Fruit fly (Drosophila melanogaster) whole organism, embryonic: ENCODE results near the gene scaf6.

ENCODE experiments used
- Ada2b ChIP-seq: fragments of 200-800 bp; sonication (Bioruptor generic); IDR thresholded peaks from 2 replicates; pipeline ENCODE4 v1.3.6; 2022; ENCODE audit warnings: missing biosample characterization, missing genetic modification characterization
- Adf1 ChIP-seq: fragments of 200-800 bp; sonication (Bioruptor generic); IDR thresholded peaks from 2 replicates; pipeline ENCODE4 v1.3.6; 2022; ENCODE audit warnings: missing biosample characterization, missing genetic modification characterization
- Atf3 ChIP-seq: fragments of 200-800 bp; sonication (Bioruptor generic); optimal IDR thresholded peaks from 3 replicates; lab custom pipeline; 2016; ENCODE audit warnings: missing biosample characterization, missing genetic modification characterization
- Awh ChIP-seq: fragments of 200-800 bp; sonication (Bioruptor generic); IDR thresholded peaks from 2 replicates; pipeline ENCODE4, ENCODE4 v1.3.6; 2022; ENCODE audit warnings: missing biosample characterization, missing genetic modification characterization
- CG10431 ChIP-seq: fragments of 200-800 bp; sonication (Bioruptor generic); optimal IDR thresholded peaks from 3 replicates; lab custom pipeline; 2018; ENCODE audit warnings: missing biosample characterization, mild to moderate bottlenecking, missing genetic modification characterization
- CG13894 ChIP-seq: fragments of 200-800 bp; sonication (Bioruptor generic); optimal IDR thresholded peaks from 3 replicates; lab custom pipeline; 2018; ENCODE audit warnings: missing biosample characterization, mild to moderate bottlenecking, missing genetic modification characterization, moderate library complexity
- CG3163 ChIP-seq: fragments of 200-800 bp; sonication (Bioruptor generic); optimal IDR thresholded peaks from 3 replicates; lab custom pipeline; 2016; ENCODE audit warnings: missing biosample characterization, missing genetic modification characterization
- CG32767 ChIP-seq: fragments of 200-800 bp; sonication (Bioruptor generic); IDR thresholded peaks from 2 replicates; pipeline ENCODE4 v1.3.6; 2022; ENCODE audit warnings: missing biosample characterization, missing genetic modification characterization
- CG33213 ChIP-seq: fragments of 200-800 bp; sonication (Bioruptor generic); optimal IDR thresholded peaks from 3 replicates; lab custom pipeline; 2016; ENCODE audit warnings: missing biosample characterization, missing genetic modification characterization
- CG34422 ChIP-seq: fragments of 200-800 bp; sonication (Bioruptor generic); IDR thresholded peaks from 3 replicates; pipeline ENCODE4 v1.3.6; 2022; ENCODE audit warnings: missing biosample characterization, missing genetic modification characterization
- CG4328 ChIP-seq: fragments of 200-800 bp; sonication (Bioruptor generic); optimal IDR thresholded peaks from 3 replicates; lab custom pipeline; 2017; ENCODE audit warnings: missing biosample characterization, missing genetic modification reagents, missing genetic modification characterization
- CG6272 ChIP-seq: fragments of 200-800 bp; sonication (Bioruptor generic); IDR thresholded peaks from 2 replicates; pipeline ENCODE4 v1.3.6; 2022; ENCODE audit warnings: missing biosample characterization, missing genetic modification characterization
- CG7357 ChIP-seq: fragments of 200-800 bp; sonication (Bioruptor generic); IDR thresholded peaks from 3 replicates; pipeline ENCODE4 v1.3.6; 2022; ENCODE audit warnings: missing biosample characterization, missing genetic modification characterization
- CG7786 ChIP-seq: fragments of 200-800 bp; sonication (Bioruptor generic); optimal IDR thresholded peaks from 2 replicates; lab custom pipeline; 2016; ENCODE audit warnings: missing biosample characterization, missing genetic modification characterization
- CG9876 ChIP-seq: fragments of 200-800 bp; sonication (Bioruptor generic); optimal IDR thresholded peaks from 2 replicates; lab custom pipeline; 2016; ENCODE audit warnings: missing biosample characterization, missing genetic modification characterization
- Fer1 ChIP-seq: fragments of 200-800 bp; sonication (Bioruptor generic); optimal IDR thresholded peaks from 2 replicates; lab custom pipeline; 2017; ENCODE audit warnings: missing biosample characterization, mild to moderate bottlenecking, missing genetic modification characterization
- Hr51 ChIP-seq, 2 experiments: fragments of 200-800 bp; sonication (Bioruptor generic); optimal IDR thresholded peaks; 2 replicates in 1 of 2; 3 replicates in 1 of 2; lab custom pipeline; 2016 to 2018; ENCODE audit warnings: missing biosample characterization in 2 of 2, missing genetic modification characterization in 2 of 2, mild to moderate bottlenecking in 1 of 2, moderate library complexity in 1 of 2
- MESR4 ChIP-seq: fragments of 200-800 bp; sonication (Bioruptor generic); optimal IDR thresholded peaks from 2 replicates; lab custom pipeline; 2018; ENCODE audit warnings: missing biosample characterization, mild to moderate bottlenecking, missing genetic modification characterization, moderate library complexity
- MTF-1 ChIP-seq: fragments of 200-800 bp; sonication (Bioruptor generic); optimal IDR thresholded peaks from 2 replicates; lab custom pipeline; 2018; ENCODE audit warnings: missing biosample characterization, mild to moderate bottlenecking, missing genetic modification characterization, borderline replicate concordance
- Mad ChIP-seq: fragments of 200-800 bp; sonication (Bioruptor generic); optimal IDR thresholded peaks from 2 replicates; lab custom pipeline; 2016; ENCODE audit warnings: missing biosample characterization, missing genetic modification characterization
- Med ChIP-seq: fragments of 200-800 bp; sonication (Bioruptor generic); peaks from one replicate; lab custom pipeline; 2016; ENCODE audit warnings: missing biosample characterization, missing genetic modification characterization, mild to moderate bottlenecking, inconsistent platforms, moderate library complexity
- Opbp ChIP-seq: fragments of 200-800 bp; sonication (Bioruptor generic); IDR thresholded peaks from 3 replicates; pipeline ENCODE4 v1.3.6; 2022; ENCODE audit warnings: missing biosample characterization, missing genetic modification characterization; ENCODE audit not compliant: partially characterized antibody
- Ptx1 ChIP-seq: fragments of 200-800 bp; sonication (Bioruptor generic); IDR thresholded peaks from 2 replicates; pipeline ENCODE4 v1.3.6; 2022; ENCODE audit warnings: missing biosample characterization, missing genetic modification characterization
- Rfx ChIP-seq: fragments of 200-800 bp; sonication (Bioruptor generic); IDR thresholded peaks from 2 replicates; pipeline ENCODE4 v1.3.6; 2022; ENCODE audit warnings: missing biosample characterization, missing genetic modification characterization
- Scr ChIP-seq: fragments of 200-800 bp; sonication (Bioruptor generic); IDR thresholded peaks from 2 replicates; pipeline ENCODE4 v1.3.6; 2022; ENCODE audit warnings: missing biosample characterization, missing genetic modification characterization; ENCODE audit not compliant: partially characterized antibody
- Stat92E ChIP-seq, 3 experiments: fragments of >200 bp in 2 of 3; fragments of 200-800 bp in 1 of 3; sonication (Bioruptor generic) in 1 of 3; optimal IDR thresholded peaks; 2 replicates each; lab custom pipeline; 2017 to 2019; ENCODE audit warnings: missing biosample characterization in 3 of 3, missing genetic modification characterization in 3 of 3, mild to moderate bottlenecking in 1 of 3, moderate library complexity in 1 of 3
- YL-1 ChIP-seq: fragments of 200-800 bp; sonication (Bioruptor generic); optimal IDR thresholded peaks from 3 replicates; lab custom pipeline; 2017; ENCODE audit warnings: missing biosample characterization, mild to moderate bottlenecking, missing genetic modification characterization
- amos ChIP-seq: fragments of 200-800 bp; sonication (Bioruptor generic); IDR thresholded peaks from 2 replicates; pipeline ENCODE4 v1.3.6; 2022; ENCODE audit warnings: missing biosample characterization, missing genetic modification characterization; ENCODE audit not compliant: partially characterized antibody
- ase ChIP-seq: fragments of 200-800 bp; sonication (Bioruptor generic); IDR thresholded peaks from 3 replicates; pipeline ENCODE4 v1.3.6; 2022; ENCODE audit warnings: missing biosample characterization, missing genetic modification characterization
- cad ChIP-seq: fragments of >200 bp; optimal IDR thresholded peaks from 2 replicates; lab custom pipeline; 2017; ENCODE audit warnings: missing biosample characterization, missing genetic modification characterization
- cas ChIP-seq: fragments of 200-800 bp; sonication (Bioruptor generic); IDR thresholded peaks from 2 replicates; pipeline ENCODE4 v1.3.6; 2022; ENCODE audit warnings: missing biosample characterization, missing genetic modification characterization
- dpn ChIP-seq, 2 experiments: fragments of 200-800 bp; sonication (Bioruptor generic); optimal IDR thresholded peaks; 3 replicates each; lab custom pipeline; 2016; ENCODE audit warnings: missing biosample characterization in 2 of 2, missing genetic modification characterization in 2 of 2
- esg ChIP-seq: fragments of 200-800 bp; sonication (Bioruptor generic); conservative IDR thresholded peaks from 2 replicates; pipeline ENCODE4 v1.3.6; 2022; ENCODE audit warnings: missing biosample characterization, missing genetic modification characterization
- fd102C ChIP-seq: fragments of 200-800 bp; sonication (Bioruptor generic); optimal IDR thresholded peaks from 2 replicates; lab custom pipeline; 2018; ENCODE audit warnings: missing biosample characterization, mild to moderate bottlenecking, missing genetic modification characterization, moderate library complexity
- grau ChIP-seq: fragments of 200-800 bp; optimal IDR thresholded peaks from 3 replicates; lab custom pipeline; 2019; ENCODE audit warnings: missing biosample characterization, mild to moderate bottlenecking, missing genetic modification characterization, moderate library complexity
- grn ChIP-seq: fragments of 200-800 bp; sonication (Bioruptor generic); optimal IDR thresholded peaks from 3 replicates; lab custom pipeline; 2017; ENCODE audit warnings: missing biosample characterization, missing genetic modification characterization
- hb ChIP-seq: fragments of 200-800 bp; sonication (Bioruptor generic); IDR thresholded peaks from 3 replicates; pipeline ENCODE4 v1.3.6; 2022; ENCODE audit warnings: missing biosample characterization, missing genetic modification characterization; ENCODE audit not compliant: partially characterized antibody
- lbe ChIP-seq: fragments of 200-800 bp; sonication (Bioruptor generic); optimal IDR thresholded peaks from 2 replicates; lab custom pipeline; 2016; ENCODE audit warnings: missing biosample characterization, mild to moderate bottlenecking, missing genetic modification characterization
- mirr ChIP-seq: fragments of 200-800 bp; sonication (Bioruptor generic); optimal IDR thresholded peaks from 3 replicates; lab custom pipeline; 2018; ENCODE audit warnings: missing biosample characterization, mild to moderate bottlenecking, missing genetic modification characterization
- row ChIP-seq: fragments of 200-800 bp; sonication (Bioruptor generic); IDR thresholded peaks from 3 replicates; pipeline ENCODE4 v1.3.6; 2022; ENCODE audit warnings: missing biosample characterization, missing genetic modification characterization
- sens-2 ChIP-seq: fragments of 200-800 bp; sonication (Bioruptor generic); IDR thresholded peaks from 2 replicates; pipeline ENCODE4 v1.3.6; 2022; ENCODE audit warnings: missing biosample characterization, missing genetic modification characterization
- shn ChIP-seq: fragments of 200-800 bp; sonication (Bioruptor generic); optimal IDR thresholded peaks from 3 replicates; lab custom pipeline; 2016; ENCODE audit warnings: missing biosample characterization, missing genetic modification characterization
- sim ChIP-seq: fragments of 200-800 bp; sonication (Bioruptor generic); IDR thresholded peaks from 2 replicates; pipeline ENCODE4 v1.3.6; 2022; ENCODE audit warnings: missing biosample characterization, missing genetic modification characterization
- ssp ChIP-seq: fragments of 200-800 bp; sonication (Bioruptor generic); IDR thresholded peaks from 2 replicates; pipeline ENCODE4 v1.3.6; 2022; ENCODE audit warnings: missing biosample characterization, missing genetic modification characterization
- tio ChIP-seq: fragments of 200-800 bp; sonication (Bioruptor generic); optimal IDR thresholded peaks from 2 replicates; lab custom pipeline; 2017; ENCODE audit warnings: missing biosample characterization, missing genetic modification characterization, inconsistent platforms
- trem ChIP-seq: fragments of 200-800 bp; optimal IDR thresholded peaks from 3 replicates; lab custom pipeline; 2019; ENCODE audit warnings: missing biosample characterization, mild to moderate bottlenecking, missing genetic modification characterization, moderate library complexity
- tup ChIP-seq: fragments of 200-800 bp; sonication (Bioruptor generic); optimal IDR thresholded peaks from 2 replicates; lab custom pipeline; 2016; ENCODE audit warnings: missing biosample characterization, mild to moderate bottlenecking, missing genetic modification characterization, moderate library complexity
- unc-4 ChIP-seq: fragments of 200-800 bp; sonication (Bioruptor generic); IDR thresholded peaks from 2 replicates; pipeline ENCODE4 v1.3.6; 2022; ENCODE audit warnings: missing biosample characterization, missing genetic modification characterization; ENCODE audit not compliant: partially characterized antibody

scaf6 gene

dm6 chr3L:17015663-17016575, 26.5 kb downstream of the scaf6 start, which contains the start of the genes CG6664 and CG7728 (continued):
- TF ChIP-seq Mad (GFP tag; lab: Kevin White, UChicago) (no peak), cad (GFP tag; lab: Kevin White, UChicago) (no peak), CG32767 (GFP tag; lab: Robert Waterston, UW) (no peak), CG3163 (GFP tag; lab: Kevin White, UChicago) (peak; percentile 29), Awh (GFP tag; lab: Robert Waterston, UW) (no peak), tio (no peak), CG7786 (GFP tag; lab: Kevin White, UChicago) (no peak), Rfx (GFP tag; lab: Robert Waterston, UW) (peak; percentile 72), ase (no peak), Scr (GFP tag; lab: Robert Waterston, UW) (peak; percentile 64), tup (GFP tag; lab: Kevin White, UChicago) (no peak), cas (GFP tag; lab: Robert Waterston, UW) (no peak), CG34422 (peak; percentile 52), CG33213 (GFP tag; lab: Kevin White, UChicago) (peak; percentile 32), trem (tag; lab: Kevin White, UChicago) (peak; percentile 15), Fer1 (GFP tag; lab: Kevin White, UChicago) (peak; percentile 28), grn (no peak), Atf3 (GFP tag; lab: Kevin White, UChicago) (peak; percentile 19), Ptx1 (GFP tag; lab: Robert Waterston, UW) (peak; percentile 60), Opbp (GFP tag; lab: Robert Waterston, UW) (peak; percentile 16; the same call in 2 of the 3 replicates), fd102C (GFP tag; lab: Kevin White, UChicago) (no peak), lbe (GFP tag; lab: Kevin White, UChicago) (no peak), dpn (GFP tag; optimal IDR thresholded peaks at IDR 0.05; lab: Kevin White, UChicago) (peak; percentile 46 to 50), hb (no peak), grau (tag; lab: Kevin White, UChicago) (peak; percentile 49), Stat92E (GFP tag; optimal IDR thresholded peaks at IDR 0.05; lab: Kevin White, UChicago) (peak in 1 of 3 experiments; percentile 6), amos (GFP tag; lab: Robert Waterston, UW) (peak; percentile 60; the same call in 1 of the 2 replicates), ssp (GFP tag; lab: Robert Waterston, UW) (peak; percentile 46), CG13894 (tag; lab: Kevin White, UChicago) (no peak), MTF-1 (GFP tag; lab: Kevin White, UChicago) (peak; percentile 54), MESR4 (GFP tag; lab: Kevin White, UChicago) (peak; percentile 95), sim (GFP tag; lab: Robert Waterston, UW) (no peak), YL-1 (GFP tag; lab: Kevin White, UChicago) (peak; percentile 32), CG7357 (no peak), CG4328 (GFP tag; lab: Kevin White, UChicago) (peak; percentile 56), mirr (peak; percentile 38), CG9876 (GFP tag; lab: Kevin White, UChicago) (peak; percentile 15), shn (GFP tag; lab: Kevin White, UChicago) (peak; percentile 34), row (GFP tag; lab: Robert Waterston, UW) (peak; percentile 88), Med (GFP tag; lab: Kevin White, UChicago) (peak; percentile 79), CG6272 (peak; percentile 44), esg (GFP tag; lab: Robert Waterston, UW) (peak; percentile 25), Adf1 (no peak), unc-4 (GFP tag; lab: Robert Waterston, UW) (peak; percentile 53; the same call in 1 of the 2 replicates), Ada2b (GFP tag; lab: Robert Waterston, UW) (0 out of 2 replicates have a peak, but pooled peaks have one; percentile 17), CG10431 (GFP tag; lab: Kevin White, UChicago) (peak; percentile 4), Hr51 (GFP tag; optimal IDR thresholded peaks at IDR 0.05; lab: Kevin White, UChicago) (no peak), sens-2 (GFP tag; lab: Robert Waterston, UW) (0 out of 2 replicates have a peak, but pooled peaks have one; percentile 27)
